Worm (Caenorhabditis elegans) whole organism, L4/young adult: ENCODE data around the gene mig-13.

Experiments used
- W03F9.2 ChIP-seq: fragments of 150-350 bp; optimal IDR thresholded peaks from 2 replicates; lab custom pipeline; 2014; ENCODE audit warnings: missing biosample characterization, missing genetic modification characterization
- dao-5 ChIP-seq: sonication (generic microtip); optimal IDR thresholded peaks from 2 replicates; lab custom pipeline; 2016; ENCODE audit warnings: missing genotype, missing genetic modification characterization, moderate library complexity, missing compliant biosample characterization

DNA sequence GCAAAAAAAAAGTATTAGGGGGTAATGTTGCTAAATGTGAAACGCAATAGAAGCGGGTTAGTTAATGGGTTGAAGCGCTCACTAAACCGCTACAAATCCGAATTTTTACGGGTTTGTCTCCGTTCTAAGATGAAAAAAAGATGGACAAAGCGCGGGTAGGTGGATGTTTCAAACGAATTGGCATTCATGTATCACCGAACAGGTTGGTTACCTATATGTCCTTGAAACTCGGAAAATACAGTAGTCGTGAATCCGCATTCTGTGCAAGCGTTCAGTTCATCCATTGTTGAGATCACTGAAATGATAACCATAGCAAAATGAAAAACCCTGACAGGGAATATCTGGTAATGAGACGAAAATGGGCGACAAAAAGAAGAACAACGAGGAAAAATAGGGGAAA lies 11.3 kb upstream of the mig-13 start, which contains the start of gene ztf-16:
- TF ChIP-seq W03F9.2 (tag; lab: Kevin White, UChicago) = no peak
- no peak for TF ChIP-seq dao-5 (tag; lab: Kevin White, UChicago)
